Worm (Caenorhabditis elegans) whole organism, L1 larva: ENCODE results near the gene hap-1.
A peak's percentile ranks its signal among the peaks of the same experiment; 100 is the strongest.

Source experiments
- C04F5.9 ChIP-seq: sonication (generic microtip); optimal IDR thresholded peaks from 2 replicates; lab custom pipeline; 2016; ENCODE audit warnings: missing genetic modification characterization, missing compliant biosample characterization
- C16A3.4 ChIP-seq: fragments of 150-350 bp; optimal IDR thresholded peaks from 2 replicates; lab custom pipeline; 2014; ENCODE audit warnings: missing biosample characterization, missing genetic modification characterization
- C34B4.2 ChIP-seq: sonication (generic microtip); optimal IDR thresholded peaks from 2 replicates; lab custom pipeline; 2017; ENCODE audit warnings: mild to moderate bottlenecking, missing genetic modification characterization, missing compliant biosample characterization
- alr-1 ChIP-seq: fragments of 200-800 bp; sonication (Bioruptor generic); optimal IDR thresholded peaks from 2 replicates; lab custom pipeline; 2018; ENCODE audit warnings: borderline replicate concordance, mild to moderate bottlenecking, missing genetic modification characterization, missing compliant biosample characterization
- aly-2 ChIP-seq: fragments of 150-350 bp; optimal IDR thresholded peaks from 2 replicates; lab custom pipeline; 2014; ENCODE audit warnings: missing biosample characterization, missing genetic modification characterization
- blmp-1 ChIP-seq: fragments of 150-350 bp; optimal IDR thresholded peaks from 2 replicates; lab custom pipeline; 2014; ENCODE audit warnings: missing biosample characterization, missing genetic modification characterization
- dpl-1 ChIP-seq, 3 experiments: fragments of 150-350 bp in 2 of 3; sonication (generic microtip) in 1 of 3; optimal IDR thresholded peaks; 2 replicates each; lab custom pipeline; 2014 to 2017; ENCODE audit warnings: missing biosample characterization in 3 of 3, missing genetic modification characterization in 3 of 3, missing genetic modification reagents in 3 of 3
- efl-1 ChIP-seq, 4 experiments: fragments of 150-350 bp; optimal IDR thresholded peaks in 3 of 4; peaks in 1 of 4; 1 replicate in 1 of 4; 2 replicates in 3 of 4; lab custom pipeline; 2014; ENCODE audit warnings: missing biosample characterization in 2 of 4, missing genetic modification characterization in 2 of 4, missing genetic modification reagents in 2 of 4
- efl-3 ChIP-seq: fragments of 200-800 bp; sonication (Bioruptor generic); optimal IDR thresholded peaks from 2 replicates; lab custom pipeline; 2018; ENCODE audit warnings: mild to moderate bottlenecking, missing genetic modification characterization, missing compliant biosample characterization
- elt-2 ChIP-seq: sonication (generic microtip); optimal IDR thresholded peaks from 2 replicates; lab custom pipeline; 2016; ENCODE audit warnings: missing genetic modification characterization, mild to moderate bottlenecking, inconsistent platforms, missing compliant biosample characterization, missing genetic modification reagents
- ets-5 ChIP-seq: fragments of 200-800 bp; sonication (Bioruptor generic); IDR thresholded peaks from 2 replicates; pipeline ENCODE4 v1.3.6; 2022; ENCODE audit warnings: missing genetic modification characterization, missing compliant biosample characterization
- fkh-10 ChIP-seq: sonication (generic microtip); optimal IDR thresholded peaks from 2 replicates; lab custom pipeline; 2017; ENCODE audit warnings: missing biosample characterization, missing genetic modification reagents, missing genetic modification characterization
- fkh-8 ChIP-seq: sonication (generic microtip); optimal IDR thresholded peaks from 2 replicates; lab custom pipeline; 2016; ENCODE audit warnings: mild to moderate bottlenecking, missing genetic modification characterization, missing compliant biosample characterization
- fos-1 ChIP-seq: fragments of 150-350 bp; optimal IDR thresholded peaks from 2 replicates; lab custom pipeline; 2014; ENCODE audit warnings: missing biosample characterization, missing genetic modification characterization
- grh-1 ChIP-seq: fragments of 200-800 bp; sonication (Bioruptor generic); IDR thresholded peaks from 2 replicates; pipeline ENCODE4 v1.3.6; 2022; ENCODE audit warnings: missing genetic modification reagents, missing genetic modification characterization, missing compliant biosample characterization
- hpl-2 ChIP-seq: fragments of 150-350 bp; optimal IDR thresholded peaks from 2 replicates; lab custom pipeline; 2014; ENCODE audit warnings: missing biosample characterization, missing genetic modification reagents, missing genetic modification characterization
- jun-1 ChIP-seq: fragments of 150-350 bp; optimal IDR thresholded peaks from 2 replicates; lab custom pipeline; 2014; ENCODE audit warnings: missing biosample characterization, missing genetic modification reagents, missing genetic modification characterization
- lin-14 ChIP-seq: fragments of 200-800 bp; sonication (Bioruptor generic); optimal IDR thresholded peaks from 2 replicates; lab custom pipeline; 2018; ENCODE audit warnings: mild to moderate bottlenecking, missing genetic modification characterization, moderate library complexity, missing compliant biosample characterization
- lin-35 ChIP-seq, 2 experiments: fragments of 150-350 bp; optimal IDR thresholded peaks; 2 replicates each; lab custom pipeline; 2014; ENCODE audit warnings: missing biosample characterization in 2 of 2, missing genetic modification characterization in 2 of 2, missing genetic modification reagents in 2 of 2
- lin-39 ChIP-seq: fragments of 150-350 bp; optimal IDR thresholded peaks from 2 replicates; lab custom pipeline; 2014; ENCODE audit warnings: missing biosample characterization, missing genetic modification reagents, missing genetic modification characterization
- mdl-1 ChIP-seq, 2 experiments: fragments of 150-350 bp; optimal IDR thresholded peaks; 2 replicates each; lab custom pipeline; 2014 to 2017; ENCODE audit warnings: missing biosample characterization in 2 of 2, missing genetic modification characterization in 2 of 2, inconsistent platforms in 1 of 2
- mep-1 ChIP-seq: fragments of 150-350 bp; optimal IDR thresholded peaks from 2 replicates; lab custom pipeline; 2014; ENCODE audit warnings: missing biosample characterization, missing genetic modification characterization
- nhr-11 ChIP-seq: fragments of 150-350 bp; optimal IDR thresholded peaks from 2 replicates; lab custom pipeline; 2014; ENCODE audit warnings: missing biosample characterization, missing genetic modification characterization
- nhr-12 ChIP-seq: sonication (generic microtip); optimal IDR thresholded peaks from 2 replicates; lab custom pipeline; 2017; ENCODE audit warnings: missing biosample characterization, missing genetic modification characterization
- nhr-19 ChIP-seq: fragments of 200-800 bp; sonication (Bioruptor generic); conservative IDR thresholded peaks from 2 replicates; pipeline ENCODE4 v1.3.6; 2022; ENCODE audit warnings: missing genetic modification characterization, missing compliant biosample characterization
- nhr-20 ChIP-seq: sonication (generic microtip); optimal IDR thresholded peaks from 2 replicates; lab custom pipeline; 2016; ENCODE audit warnings: mild to moderate bottlenecking, missing genetic modification characterization, missing compliant biosample characterization
- nhr-47 ChIP-seq: sonication (generic microtip); optimal IDR thresholded peaks from 2 replicates; lab custom pipeline; 2016; ENCODE audit warnings: mild to moderate bottlenecking, missing genetic modification characterization, moderate library complexity, missing compliant biosample characterization
- nhr-77 ChIP-seq: fragments of 150-350 bp; optimal IDR thresholded peaks from 2 replicates; lab custom pipeline; 2014; ENCODE audit warnings: missing biosample characterization, missing genetic modification characterization
- nhr-84 ChIP-seq: sonication (generic microtip); optimal IDR thresholded peaks from 2 replicates; lab custom pipeline; 2017; ENCODE audit warnings: missing biosample characterization, missing genetic modification characterization
- nhr-90 ChIP-seq: sonication (generic microtip); optimal IDR thresholded peaks from 2 replicates; lab custom pipeline; 2016; ENCODE audit warnings: mild to moderate bottlenecking, missing genetic modification characterization, missing compliant biosample characterization; ENCODE audit not compliant: poor library complexity
- pax-3 ChIP-seq: fragments of 200-800 bp; sonication (Bioruptor generic); optimal IDR thresholded peaks from 2 replicates; lab custom pipeline; 2018; ENCODE audit warnings: mild to moderate bottlenecking, missing genetic modification characterization, moderate library complexity, missing compliant biosample characterization
- skn-1 ChIP-seq: fragments of 150-350 bp; optimal IDR thresholded peaks from 2 replicates; lab custom pipeline; 2014; ENCODE audit warnings: missing biosample characterization, missing genetic modification characterization
- snu-23 ChIP-seq: sonication (generic microtip); optimal IDR thresholded peaks from 2 replicates; lab custom pipeline; 2016; ENCODE audit warnings: missing genetic modification characterization, missing compliant biosample characterization
- sup-37 ChIP-seq: fragments of 200-800 bp; sonication (Bioruptor generic); optimal IDR thresholded peaks from 2 replicates; lab custom pipeline; 2018; ENCODE audit warnings: mild to moderate bottlenecking, missing genetic modification characterization, missing compliant biosample characterization
- swsn-7 ChIP-seq: sonication (generic microtip); optimal IDR thresholded peaks from 2 replicates; lab custom pipeline; 2016; ENCODE audit warnings: missing genetic modification characterization, missing compliant biosample characterization
- tlp-1 ChIP-seq: fragments of 150-350 bp; optimal IDR thresholded peaks from 2 replicates; lab custom pipeline; 2014; ENCODE audit warnings: missing biosample characterization, missing genetic modification characterization
- unc-86 ChIP-seq: sonication (generic microtip); optimal IDR thresholded peaks from 2 replicates; lab custom pipeline; 2016; ENCODE audit warnings: missing genetic modification characterization, missing compliant biosample characterization
- ztf-4 ChIP-seq: fragments of 150-350 bp; optimal IDR thresholded peaks from 2 replicates; lab custom pipeline; 2014; ENCODE audit warnings: missing biosample characterization, missing genetic modification characterization

The hap-1 gene

ce11 chrIII:5280228-5280627 is 16.5 kb downstream of the hap-1 start (continued):
- TF ChIP-seq skn-1 (tag; lab: Kevin White, UChicago) = no peak
- TF ChIP-seq tlp-1 (tag; lab: Kevin White, UChicago) = no peak
- TF ChIP-seq lin-35 (GFP tag; optimal IDR thresholded peaks at IDR 0.05; lab: Kevin White, UChicago) = peak in 1 of 2 experiments; percentile 26
- no peak for TF ChIP-seq fkh-10
- TF ChIP-seq nhr-11 (tag; lab: Kevin White, UChicago) = no peak
- no peak for TF ChIP-seq ztf-4 (tag; lab: Kevin White, UChicago)
- TF ChIP-seq lin-14 = peak; percentile 77
- TF ChIP-seq mep-1 = peak; percentile 16
- TF ChIP-seq nhr-19 (GFP tag; lab: Robert Waterston, UW) = peak; percentile 59
- TF ChIP-seq ets-5 (GFP tag; lab: Robert Waterston, UW) = no peak
- TF ChIP-seq snu-23 (GFP tag; lab: Kevin White, UChicago) = peak; percentile 31
- no peak for TF ChIP-seq nhr-77 (tag; lab: Kevin White, UChicago)
- no peak for TF ChIP-seq unc-86 (tag; lab: Kevin White, UChicago)
- no peak for TF ChIP-seq grh-1
- TF ChIP-seq mdl-1 (tag; optimal IDR thresholded peaks at IDR 0.05; lab: Kevin White, UChicago) = no peak
- TF ChIP-seq nhr-90 (tag; lab: Kevin White, UChicago) = no peak
- peak; percentile 0 for TF ChIP-seq swsn-7 (tag; lab: Kevin White, UChicago)
- TF ChIP-seq jun-1 (tag; lab: Kevin White, UChicago) = no peak
- no peak for TF ChIP-seq fos-1 (tag; lab: Kevin White, UChicago)
- TF ChIP-seq C34B4.2 (tag; lab: Kevin White, UChicago) = no peak
- no peak for TF ChIP-seq blmp-1 (tag; lab: Kevin White, UChicago)
- no peak for TF ChIP-seq elt-2 (tag; lab: Kevin White, UChicago)
- TF ChIP-seq dpl-1 (GFP tag; optimal IDR thresholded peaks at IDR 0.05; lab: Kevin White, UChicago) = peak in 1 of 3 experiments; percentile 20

- TF ChIP-seq pax-3 (tag; lab: Kevin White, UChicago) (no peak), nhr-84 (tag; lab: Kevin White, UChicago) (no peak), C16A3.4 (tag; lab: Kevin White, UChicago) (no peak), C04F5.9 (tag; lab: Kevin White, UChicago) (no peak), ztf-4 (tag; lab: Kevin White, UChicago) (no peak), nhr-47 (tag; lab: Kevin White, UChicago) (no peak), lin-39 (tag; lab: Kevin White, UChicago) (no peak), fkh-10 (no peak), hpl-2 (GFP tag; lab: Kevin White, UChicago) (no peak)
These were observed 21.7 kb downstream of the hap-1 start for ce11 chrIII:5285484-5285883.

- no peak for TF ChIP-seq fkh-10
- TF ChIP-seq nhr-12 (tag; lab: Kevin White, UChicago) = no peak
- TF ChIP-seq aly-2 (tag; lab: Kevin White, UChicago) = no peak
- TF ChIP-seq fkh-8 (tag; lab: Kevin White, UChicago) = no peak
- no peak for TF ChIP-seq elt-2 (tag; lab: Kevin White, UChicago)
- no peak for TF ChIP-seq nhr-20
- TF ChIP-seq swsn-7 (tag; lab: Kevin White, UChicago) = no peak
- TF ChIP-seq sup-37 (GFP tag; lab: Kevin White, UChicago) = no peak
- TF ChIP-seq dpl-1 (GFP tag; optimal IDR thresholded peaks at IDR 0.05; lab: Kevin White, UChicago) = no peak
- no peak for TF ChIP-seq lin-39 (tag; lab: Kevin White, UChicago)
- no peak for TF ChIP-seq efl-3 (GFP tag; lab: Kevin White, UChicago)
- TF ChIP-seq hpl-2 (GFP tag; lab: Kevin White, UChicago) = no peak
- no peak for TF ChIP-seq C34B4.2 (tag; lab: Kevin White, UChicago)
- TF ChIP-seq alr-1 (tag; lab: Kevin White, UChicago) = no peak
- no peak for TF ChIP-seq efl-1 (optimal IDR thresholded peaks at IDR 0.05; lab: Kevin White, UChicago)
- TF ChIP-seq efl-1 (GFP tag; optimal IDR thresholded peaks at IDR 0.05 in 1 of 2; lab: Kevin White, UChicago) = no peak
These were observed 22.5 kb downstream of the hap-1 start, which contains the start of gene ZC395.11 for ce11 chrIII:5286205-5286604. Gene ZC395.11 (minus strand): TSS chrIII:5286305.
